Fruit fly (Drosophila melanogaster) whole organism, prepupa: Measurements from ENCODE around the gene Ufsp2.

Experiments used
- CG4318 ChIP-seq: fragments of 200-800 bp; sonication (Bioruptor generic); optimal IDR thresholded peaks from 3 replicates; lab custom pipeline; 2017; ENCODE audit warnings: missing biosample characterization, mild to moderate bottlenecking, missing genetic modification characterization
- Ets21C ChIP-seq: fragments of 200-800 bp; sonication (Bioruptor generic); optimal IDR thresholded peaks from 3 replicates; lab custom pipeline; 2016; ENCODE audit warnings: missing biosample characterization, missing genetic modification characterization
- Hr38 ChIP-seq: sonication (Bioruptor generic); optimal IDR thresholded peaks from 2 replicates; lab custom pipeline; 2016; ENCODE audit warnings: missing biosample characterization, missing genetic modification characterization
- Hr39 ChIP-seq: fragments of 200-800 bp; sonication (Bioruptor generic); optimal IDR thresholded peaks from 2 replicates; lab custom pipeline; 2016; ENCODE audit warnings: missing biosample characterization, missing genetic modification characterization
- Lpt ChIP-seq: fragments of 200-800 bp; sonication (Bioruptor generic); optimal IDR thresholded peaks from 3 replicates; lab custom pipeline; 2016; ENCODE audit warnings: missing biosample characterization, missing genetic modification characterization
- Met ChIP-seq: fragments of 200-800 bp; sonication (Bioruptor generic); optimal IDR thresholded peaks from 3 replicates; lab custom pipeline; 2016; ENCODE audit warnings: missing biosample characterization, missing genetic modification characterization
- OdsH ChIP-seq: fragments of 200-800 bp; sonication (Bioruptor generic); optimal IDR thresholded peaks from 3 replicates; lab custom pipeline; 2016; ENCODE audit warnings: missing biosample characterization, missing genetic modification characterization
- Sox14 ChIP-seq: fragments of 200-800 bp; sonication (Bioruptor generic); optimal IDR thresholded peaks from 3 replicates; lab custom pipeline; 2016; ENCODE audit warnings: missing biosample characterization, missing genetic modification characterization
- Sox15 ChIP-seq: fragments of 200-800 bp; sonication (Bioruptor generic); optimal IDR thresholded peaks from 3 replicates; lab custom pipeline; 2016; ENCODE audit warnings: missing biosample characterization, missing genetic modification characterization
- lz ChIP-seq: fragments of 200-800 bp; sonication (Bioruptor generic); optimal IDR thresholded peaks from 3 replicates; lab custom pipeline; 2016; ENCODE audit warnings: missing biosample characterization, missing genetic modification characterization

dm6 chr3L:15530638-15531225 is 45.6 kb upstream of the Ufsp2 start:
- TF ChIP-seq OdsH (GFP tag; lab: Kevin White, UChicago) (no peak), Lpt (GFP tag; lab: Kevin White, UChicago) (no peak), Sox15 (GFP tag; lab: Kevin White, UChicago) (no peak), Ets21C (GFP tag; lab: Kevin White, UChicago) (no peak), Hr39 (no peak), Sox14 (peak; percentile 0), CG4318 (GFP tag; lab: Kevin White, UChicago) (no peak), Hr38 (GFP tag; lab: Kevin White, UChicago) (no peak), Met (no peak), lz (GFP tag; lab: Kevin White, UChicago) (no peak)
